Worm (Caenorhabditis elegans) whole organism, midembryonic: ENCODE data around the gene dyf-4.

Source experiments
- T22C8.4 ChIP-seq: fragments of 200-800 bp; sonication (Bioruptor generic); IDR thresholded peaks from 2 replicates; pipeline ENCODE4 v1.3.6; 2022; ENCODE audit warnings: missing genetic modification characterization, missing compliant biosample characterization
- flt-1 ChIP-seq: fragments of 200-800 bp; sonication (Bioruptor generic); IDR thresholded peaks from 2 replicates; pipeline ENCODE4 v1.3.6; 2022; ENCODE audit warnings: missing genetic modification characterization, missing compliant biosample characterization
- tab-1 ChIP-seq: fragments of 200-800 bp; sonication (Bioruptor generic); IDR thresholded peaks from 2 replicates; pipeline ENCODE4 v1.3.6; 2022; ENCODE audit warnings: missing genetic modification characterization, missing compliant biosample characterization
- ztf-23 ChIP-seq: fragments of 200-800 bp; sonication (Bioruptor generic); IDR thresholded peaks from 2 replicates; pipeline ENCODE4 v1.3.6; 2022; ENCODE audit warnings: missing genetic modification reagents, missing genetic modification characterization, missing compliant biosample characterization
- ztf-29 ChIP-seq: fragments of 200-800 bp; sonication (Bioruptor generic); IDR thresholded peaks from 2 replicates; pipeline ENCODE4 v1.3.6; 2022; ENCODE audit warnings: missing genetic modification reagents, missing genetic modification characterization, missing compliant biosample characterization

- TF ChIP-seq tab-1: no peak
- no peak for TF ChIP-seq flt-1 (GFP tag; lab: Robert Waterston, UW)
- TF ChIP-seq ztf-23 (GFP tag; lab: Robert Waterston, UW): no peak
- no peak for TF ChIP-seq T22C8.4 (GFP tag; lab: Robert Waterston, UW)
- TF ChIP-seq ztf-29 (GFP tag; lab: Robert Waterston, UW): no peak
Observed at ce11 chrV:12526758-12527157, 1.2 kb upstream of the dyf-4 start, which contains the start of gene F45D3.1.
